Fruit fly (Drosophila melanogaster): ENCODE data around the gene CG11722.

The CG11722 gene

dm6 chr3R:10053559-10053958 lies 8.2 kb upstream of the CG11722 start (continued):
- TF ChIP-seq CG6654 (GFP tag; optimal IDR thresholded peaks at IDR 0.05) (no peak), stwl (tag; optimal IDR thresholded peaks at IDR 0.05) (peak; percentile 29), CG12769 (tag; optimal IDR thresholded peaks at IDR 0.05) (no peak), Taf1 (GFP tag; IDR thresholded peaks at IDR 0.05) (no peak), Poxn (GFP tag; IDR thresholded peaks at IDR 0.05) (no peak), lmd (GFP tag; IDR thresholded peaks at IDR 0.05) (no peak), fru (optimal IDR thresholded peaks at IDR 0.05) (no peak), Scr (GFP tag; IDR thresholded peaks at IDR 0.05; ENCODE audit: partially characterized antibody) (no peak), wdn (GFP tag; IDR thresholded peaks at IDR 0.05) (no peak), Elba2 (GFP tag; optimal IDR thresholded peaks at IDR 0.05) (no peak), ken (GFP tag; IDR thresholded peaks at IDR 0.05) (no peak), Dek (tag; optimal IDR thresholded peaks at IDR 0.05) (no peak), cg (GFP tag; optimal IDR thresholded peaks at IDR 0.05) (no peak), Trl (optimal IDR thresholded peaks at IDR 0.05) (no peak), Trl (GFP tag; optimal IDR thresholded peaks at IDR 0.05) (no peak), CG3726 (GFP tag; IDR thresholded peaks at IDR 0.05) (no peak), Rfx (GFP tag; IDR thresholded peaks at IDR 0.05) (0 out of 2 replicates have a peak, but pooled peaks have one; percentile 5), CG9876 (GFP tag; optimal IDR thresholded peaks at IDR 0.05) (no peak), CG17912 (GFP tag; optimal IDR thresholded peaks at IDR 0.05) (no peak), HLH3B (GFP tag; IDR thresholded peaks at IDR 0.05) (no peak), TFAM (GFP tag; optimal IDR thresholded peaks at IDR 0.05) (no peak), CG13296 (GFP tag; optimal IDR thresholded peaks at IDR 0.05) (no peak), CG13424 (tag; optimal IDR thresholded peaks at IDR 0.05) (no peak), ash1 (GFP tag; optimal IDR thresholded peaks at IDR 0.05) (no peak), ci (GFP tag; IDR thresholded peaks at IDR 0.05) (0 out of 3 replicates have a peak, but pooled peaks have one; percentile 32), CG1832 (GFP tag; optimal IDR thresholded peaks at IDR 0.05) (no peak), B-H2 (GFP tag; optimal IDR thresholded peaks at IDR 0.05) (no peak), CG4617 (GFP tag; optimal IDR thresholded peaks at IDR 0.05; ENCODE audit: borderline replicate concordance) (no peak), CG7357 (GFP tag; IDR thresholded peaks at IDR 0.05) (peak; percentile 51; the same call in 2 of the 3 replicates), CG12942 (GFP tag; optimal IDR thresholded peaks at IDR 0.05) (no peak), Aef1 (GFP tag; IDR thresholded peaks at IDR 0.05) (no peak), Max (GFP tag; optimal IDR thresholded peaks at IDR 0.05) (no peak), CG9727 (GFP tag; optimal IDR thresholded peaks at IDR 0.05) (no peak), NfI (GFP tag; optimal IDR thresholded peaks at IDR 0.05) (peak; percentile 45), CG10543 (GFP tag; optimal IDR thresholded peaks at IDR 0.05) (no peak), kay (GFP tag; optimal IDR thresholded peaks at IDR 0.05) (no peak), CG11085 (GFP tag; IDR thresholded peaks at IDR 0.05) (no peak), sd (tag; optimal IDR thresholded peaks at IDR 0.05) (no peak), Meics (GFP tag; optimal IDR thresholded peaks at IDR 0.05) (peak; percentile 44), Tbp (GFP tag; optimal IDR thresholded peaks at IDR 0.05) (no peak), CG34376 (GFP tag; optimal IDR thresholded peaks at IDR 0.05) (no peak), CG15514 (GFP tag; optimal IDR thresholded peaks at IDR 0.05) (peak; percentile 21), vfl (GFP tag; optimal IDR thresholded peaks at IDR 0.05) (no peak), Oli (tag; optimal IDR thresholded peaks at IDR 0.05) (no peak), corto (GFP tag; optimal IDR thresholded peaks at IDR 0.05) (no peak), ab (GFP tag; optimal IDR thresholded peaks at IDR 0.05) (no peak), Myb (GFP tag; optimal IDR thresholded peaks at IDR 0.05) (peak; percentile 42), zfh1 (GFP tag; IDR thresholded peaks at IDR 0.05) (no peak), CG16863 (GFP tag; optimal IDR thresholded peaks at IDR 0.05) (no peak), CG3163 (GFP tag; optimal IDR thresholded peaks at IDR 0.05) (no peak), sc (optimal IDR thresholded peaks at IDR 0.05) (no peak), sc (GFP tag; optimal IDR thresholded peaks at IDR 0.05) (no peak), Rx (GFP tag; IDR thresholded peaks at IDR 0.05) (no peak)

All from whole organism, embryonic.